Worm (Caenorhabditis elegans): ENCODE measurements around the gene Y57A10A.13.
A peak's percentile ranks its signal among the peaks of the same experiment; 100 is the strongest.

Y57A10A.13 gene

ce11 chrII:12222524-12222923 is 37.8 kb upstream of the Y57A10A.13 start (continued):
- TF ChIP-seq grh-1 (GFP tag; IDR thresholded peaks at IDR 0.05), result no peak
- peak; percentile 56 for TF ChIP-seq irx-1 (tag; optimal IDR thresholded peaks at IDR 0.05)
- peak; percentile 42 for TF ChIP-seq fkh-10 (GFP tag; optimal IDR thresholded peaks at IDR 0.05)
- peak; percentile 36 for TF ChIP-seq pax-3 (tag; optimal IDR thresholded peaks at IDR 0.05)
- peak; percentile 50 to 91 (median 71) for TF ChIP-seq ceh-82 (tag; optimal IDR thresholded peaks at IDR 0.05)
- TF ChIP-seq egl-27 (tag; optimal IDR thresholded peaks at IDR 0.05), result peak in 1 of 2 experiments; percentile 10
- TF ChIP-seq unc-86 (tag; optimal IDR thresholded peaks at IDR 0.05), result peak; percentile 67
- TF ChIP-seq swsn-7 (tag; optimal IDR thresholded peaks at IDR 0.05), result peak; percentile 81
- TF ChIP-seq lsy-2 (tag; optimal IDR thresholded peaks at IDR 0.05), result peak; percentile 63 to 83
- no peak for TF ChIP-seq efl-3 (GFP tag; optimal IDR thresholded peaks at IDR 0.05)
- TF ChIP-seq pag-3 (tag; optimal IDR thresholded peaks at IDR 0.05; ENCODE audit: borderline replicate concordance, insufficient read depth), result no peak
- TF ChIP-seq nhr-85 (tag), result peak; percentile 90
- peak in 1 of 2 experiments; percentile 70 for TF ChIP-seq mdl-1 (tag; optimal IDR thresholded peaks at IDR 0.05)
- TF ChIP-seq aha-1 (tag; optimal IDR thresholded peaks at IDR 0.05), result no peak
- no peak for TF ChIP-seq Y116A8C.19 (tag; optimal IDR thresholded peaks at IDR 0.05; ENCODE audit: borderline replicate concordance)
- TF ChIP-seq fos-1 (tag; optimal IDR thresholded peaks at IDR 0.05), result peak; percentile 30
- TF ChIP-seq zag-1 (tag; optimal IDR thresholded peaks at IDR 0.05), result no peak
- TF ChIP-seq C16A3.4 (tag; optimal IDR thresholded peaks at IDR 0.05), result peak; percentile 71
- no peak for TF ChIP-seq nhr-12 (tag; optimal IDR thresholded peaks at IDR 0.05)
- no peak for TF ChIP-seq C34B4.2 (tag; optimal IDR thresholded peaks at IDR 0.05)
- peak; percentile 49 for TF ChIP-seq isw-1 (GFP tag; IDR thresholded peaks at IDR 0.05)
- no peak for TF ChIP-seq C04F5.9 (tag; optimal IDR thresholded peaks at IDR 0.05)
- TF ChIP-seq ceh-8 (GFP tag; optimal IDR thresholded peaks at IDR 0.05), result peak; percentile 21
- TF ChIP-seq ceh-63 (GFP tag; optimal IDR thresholded peaks at IDR 0.05), result no peak
- TF ChIP-seq skn-1 (tag; optimal IDR thresholded peaks at IDR 0.05), result peak; percentile 72
- TF ChIP-seq fkh-4 (tag; optimal IDR thresholded peaks at IDR 0.05; ENCODE audit: borderline replicate concordance), result no peak
- TF ChIP-seq sup-37 (GFP tag; optimal IDR thresholded peaks at IDR 0.05), result peak; percentile 52
- no peak for TF ChIP-seq tlp-1 (tag; optimal IDR thresholded peaks at IDR 0.05)
- TF ChIP-seq nhr-237 (tag; optimal IDR thresholded peaks at IDR 0.05), result no peak
- no peak for TF ChIP-seq unc-30 (tag; optimal IDR thresholded peaks at IDR 0.05)
- TF ChIP-seq dsc-1 (tag; optimal IDR thresholded peaks at IDR 0.05), result peak; percentile 75
- peak; percentile 26 for TF ChIP-seq aly-2 (tag; optimal IDR thresholded peaks at IDR 0.05)
- no peak for TF ChIP-seq ces-1 (GFP tag; optimal IDR thresholded peaks at IDR 0.05)
- peak in 2 of 6 experiments; percentile 15 to 56 for TF ChIP-seq elt-3 (tag; optimal IDR thresholded peaks at IDR 0.05)
- no peak for TF ChIP-seq nhr-28 (tag; optimal IDR thresholded peaks at IDR 0.05)
- TF ChIP-seq hlh-4 (tag; optimal IDR thresholded peaks at IDR 0.05), result no peak
- peak; percentile 73 to 82 for TF ChIP-seq efl-1 (optimal IDR thresholded peaks at IDR 0.05)
- peak; percentile 38 to 54 for TF ChIP-seq efl-1 (GFP tag; optimal IDR thresholded peaks at IDR 0.05 in 1 of 2)
- peak; percentile 54 for TF ChIP-seq nhr-90 (tag; optimal IDR thresholded peaks at IDR 0.05; ENCODE audit: poor library complexity)
- peak; percentile 79 for TF ChIP-seq nhr-47 (tag; optimal IDR thresholded peaks at IDR 0.05)
- TF ChIP-seq dpl-1 (GFP tag; optimal IDR thresholded peaks at IDR 0.05), result peak; percentile 25 to 54 (median 41)
- TF ChIP-seq F16B12.6 (tag; optimal IDR thresholded peaks at IDR 0.05), result no peak
- TF ChIP-seq mab-9 (GFP tag; IDR thresholded peaks at IDR 0.05), result no peak; the same call in 1 of the 2 replicates
- TF ChIP-seq xbp-1 (tag; optimal IDR thresholded peaks at IDR 0.05), result peak; percentile 81
- TF ChIP-seq lin-39 (tag; optimal IDR thresholded peaks at IDR 0.05), result no peak
- TF ChIP-seq ceh-90 (tag; optimal IDR thresholded peaks at IDR 0.05), result no peak
- TF ChIP-seq vab-15 (tag; optimal IDR thresholded peaks at IDR 0.05), result no peak
- no peak for TF ChIP-seq hpl-2 (GFP tag; optimal IDR thresholded peaks at IDR 0.05)
- TF ChIP-seq blmp-1 (tag; optimal IDR thresholded peaks at IDR 0.05), result peak; percentile 47
- TF ChIP-seq lir-3 (tag; optimal IDR thresholded peaks at IDR 0.05; ENCODE audit: poor library complexity), result no peak
- peak; percentile 79 for TF ChIP-seq tbx-2 (tag; optimal IDR thresholded peaks at IDR 0.05)
- TF ChIP-seq ceh-88 (GFP tag; IDR thresholded peaks at IDR 0.05), result no peak
- TF ChIP-seq snpc-4 (tag; optimal IDR thresholded peaks at IDR 0.05), result peak; percentile 73

Data from whole organism, L1 larva.